Fruit fly (Drosophila melanogaster): ENCODE data around the gene croc.

Gene croc

dm6 chr3L:21433098-21433497 lies 43.2 kb downstream of the croc start, which contains the start of the genes barc and Aef1 (continued):
- TF ChIP-seq Neu2 (GFP tag; optimal IDR thresholded peaks at IDR 0.05; ENCODE audit: borderline replicate concordance) = peak; percentile 57
- peak; percentile 88 for TF ChIP-seq CG34422 (GFP tag; IDR thresholded peaks at IDR 0.05)
- peak; percentile 74 for TF ChIP-seq Bteb2 (GFP tag; optimal IDR thresholded peaks at IDR 0.05)
- peak; percentile 77 for TF ChIP-seq CG11247 (GFP tag; IDR thresholded peaks at IDR 0.05)
- peak; percentile 92 for TF ChIP-seq phol (tag; optimal IDR thresholded peaks at IDR 0.05)
- TF ChIP-seq CG6689 (GFP tag; IDR thresholded peaks at IDR 0.05) = peak; percentile 88
- peak in 1 of 3 experiments; percentile 45 for TF ChIP-seq Stat92E (GFP tag; optimal IDR thresholded peaks at IDR 0.05)
- TF ChIP-seq D19A (tag; optimal IDR thresholded peaks at IDR 0.05) = no peak
- TF ChIP-seq CG11093 (GFP tag; IDR thresholded peaks at IDR 0.05) = peak; percentile 88; the same call in 2 of the 3 replicates
- TF ChIP-seq CG3838 (GFP tag; optimal IDR thresholded peaks at IDR 0.05) = peak; percentile 56
- peak; percentile 54 for TF ChIP-seq Ravus (GFP tag; IDR thresholded peaks at IDR 0.05)
- peak; percentile 81 for TF ChIP-seq Side (GFP tag; optimal IDR thresholded peaks at IDR 0.05)
- TF ChIP-seq chinmo (GFP tag; IDR thresholded peaks at IDR 0.05; ENCODE audit: partially characterized antibody) = no peak
- TF ChIP-seq maf-S (GFP tag; optimal IDR thresholded peaks at IDR 0.05) = peak; percentile 77
- no peak for TF ChIP-seq CG18599 (GFP tag; optimal IDR thresholded peaks at IDR 0.05)
- peak; percentile 75 for TF ChIP-seq CG14050 (GFP tag; IDR thresholded peaks at IDR 0.05)
- TF ChIP-seq CG17186 (GFP tag; optimal IDR thresholded peaks at IDR 0.05) = peak; percentile 58
- peak; percentile 59 for TF ChIP-seq CG15011 (GFP tag; optimal IDR thresholded peaks at IDR 0.05)
- TF ChIP-seq bigmax (GFP tag; optimal IDR thresholded peaks at IDR 0.05) = no peak
- TF ChIP-seq CG16815 (GFP tag; optimal IDR thresholded peaks at IDR 0.05) = peak; percentile 91
- TF ChIP-seq CG15073 (GFP tag; optimal IDR thresholded peaks at IDR 0.05) = peak; percentile 59
- peak; percentile 72 for TF ChIP-seq Nf-YC (tag; optimal IDR thresholded peaks at IDR 0.05)
- TF ChIP-seq CG5953 (GFP tag; IDR thresholded peaks at IDR 0.05) = peak; percentile 47; the same call in 1 of the 2 replicates
- TF ChIP-seq cas (GFP tag; IDR thresholded peaks at IDR 0.05) = peak; percentile 65; the same call in 1 of the 2 replicates
- TF ChIP-seq CG32767 (GFP tag; IDR thresholded peaks at IDR 0.05) = peak; percentile 73; the same call in 1 of the 2 replicates
- peak; percentile 82 for TF ChIP-seq Xrp1 (GFP tag; IDR thresholded peaks at IDR 0.05)
- 0 out of 2 replicates have a peak, but pooled peaks have one; percentile 7 for TF ChIP-seq aop (GFP tag; IDR thresholded peaks at IDR 0.05)
- peak; percentile 88 for TF ChIP-seq shn (GFP tag; optimal IDR thresholded peaks at IDR 0.05)
- TF ChIP-seq sug (tag; optimal IDR thresholded peaks at IDR 0.05) = peak; percentile 89
- peak; percentile 72 for TF ChIP-seq pzg (GFP tag; optimal IDR thresholded peaks at IDR 0.05)
- TF ChIP-seq CG7786 (GFP tag; optimal IDR thresholded peaks at IDR 0.05) = peak; percentile 85
- peak; percentile 33; the same call in 1 of the 2 replicates for TF ChIP-seq sens-2 (GFP tag; IDR thresholded peaks at IDR 0.05)
- peak; percentile 77 for TF ChIP-seq CG17328 (GFP tag; IDR thresholded peaks at IDR 0.05)
- TF ChIP-seq CG6765 (GFP tag; optimal IDR thresholded peaks at IDR 0.05) = no peak
- TF ChIP-seq pita (GFP tag; optimal IDR thresholded peaks at IDR 0.05) = no peak
- TF ChIP-seq az2 (GFP tag; optimal IDR thresholded peaks at IDR 0.05) = peak; percentile 90
- peak; percentile 86 for TF ChIP-seq Elba2 (GFP tag; optimal IDR thresholded peaks at IDR 0.05)
- peak; percentile 89 for TF ChIP-seq Ssrp (tag; optimal IDR thresholded peaks at IDR 0.05)
- TF ChIP-seq CG16779 (GFP tag; IDR thresholded peaks at IDR 0.05) = no peak
- no peak for TF ChIP-seq prd (optimal IDR thresholded peaks at IDR 0.05)
- TF ChIP-seq prd (GFP tag; IDR thresholded peaks at IDR 0.05) = peak; percentile 96
- TF ChIP-seq ewg (GFP tag; optimal IDR thresholded peaks at IDR 0.05) = peak; percentile 74
- peak; percentile 37 for TF ChIP-seq exex (tag; optimal IDR thresholded peaks at IDR 0.05)
- TF ChIP-seq Dfd (GFP tag; optimal IDR thresholded peaks at IDR 0.05) = no peak
- peak; percentile 68 for TF ChIP-seq CG12769 (tag; optimal IDR thresholded peaks at IDR 0.05)
- TF ChIP-seq Lhr (GFP tag; optimal IDR thresholded peaks at IDR 0.05) = peak; percentile 93
- peak; percentile 86 for TF ChIP-seq NFAT (GFP tag; IDR thresholded peaks at IDR 0.05)
- TF ChIP-seq scrt (GFP tag; optimal IDR thresholded peaks at IDR 0.05) = no peak
- TF ChIP-seq CG12155 (GFP tag; optimal IDR thresholded peaks at IDR 0.05) = peak; percentile 87
- peak; percentile 71 for TF ChIP-seq CG16863 (GFP tag; optimal IDR thresholded peaks at IDR 0.05)
- TF ChIP-seq ac (GFP tag; optimal IDR thresholded peaks at IDR 0.05) = peak; percentile 17
